Fruit fly (Drosophila melanogaster) whole organism, embryonic: ENCODE data around the gene pnr.

Experiments used
- B-H2 ChIP-seq: fragments of 200-800 bp; sonication (Bioruptor generic); optimal IDR thresholded peaks from 2 replicates; lab custom pipeline; 2018; ENCODE audit warnings: missing biosample characterization, mild to moderate bottlenecking, missing genetic modification characterization
- CG11695 ChIP-seq: fragments of 200-800 bp; sonication (Bioruptor generic); IDR thresholded peaks from 3 replicates; pipeline ENCODE4 v1.3.6; 2022; ENCODE audit warnings: missing biosample characterization, missing genetic modification characterization
- CG11723 ChIP-seq: fragments of 200-800 bp; sonication (Bioruptor generic); optimal IDR thresholded peaks from 2 replicates; lab custom pipeline; 2017; ENCODE audit warnings: missing biosample characterization, mild to moderate bottlenecking, missing genetic modification characterization
- CG12071 ChIP-seq: fragments of 200-800 bp; sonication (Bioruptor generic); optimal IDR thresholded peaks from 3 replicates; lab custom pipeline; 2018; ENCODE audit warnings: missing biosample characterization, mild to moderate bottlenecking, missing genetic modification characterization
- CG12219 ChIP-seq: fragments of 200-800 bp; sonication (Bioruptor generic); optimal IDR thresholded peaks from 3 replicates; lab custom pipeline; 2018; ENCODE audit warnings: missing biosample characterization, mild to moderate bottlenecking, missing genetic modification characterization
- CG12659 ChIP-seq: fragments of 200-800 bp; sonication (Bioruptor generic); optimal IDR thresholded peaks from 3 replicates; lab custom pipeline; 2017; ENCODE audit warnings: mild to moderate bottlenecking, missing biosample characterization, missing genetic modification reagents, missing genetic modification characterization
- CG13894 ChIP-seq: fragments of 200-800 bp; sonication (Bioruptor generic); optimal IDR thresholded peaks from 3 replicates; lab custom pipeline; 2018; ENCODE audit warnings: missing biosample characterization, mild to moderate bottlenecking, missing genetic modification characterization, moderate library complexity
- CG16863 ChIP-seq: fragments of 200-800 bp; sonication (Bioruptor generic); optimal IDR thresholded peaks from 3 replicates; lab custom pipeline; 2016; ENCODE audit warnings: missing biosample characterization, missing genetic modification characterization
- CG2202 ChIP-seq: fragments of 200-800 bp; sonication (Bioruptor generic); optimal IDR thresholded peaks from 2 replicates; lab custom pipeline; 2018; ENCODE audit warnings: missing biosample characterization, mild to moderate bottlenecking, missing genetic modification characterization
- CG2712 ChIP-seq: fragments of 200-800 bp; optimal IDR thresholded peaks from 3 replicates; lab custom pipeline; 2019; ENCODE audit warnings: missing biosample characterization, mild to moderate bottlenecking, missing genetic modification characterization, moderate library complexity
- CG33213 ChIP-seq: fragments of 200-800 bp; sonication (Bioruptor generic); optimal IDR thresholded peaks from 3 replicates; lab custom pipeline; 2016; ENCODE audit warnings: missing biosample characterization, missing genetic modification characterization
- CG34224 ChIP-seq: fragments of 200-800 bp; sonication (Bioruptor generic); IDR thresholded peaks from 3 replicates; pipeline ENCODE4 v1.3.6; 2022; ENCODE audit warnings: missing biosample characterization, missing genetic modification characterization; ENCODE audit not compliant: partially characterized antibody
- CG34376 ChIP-seq: fragments of 200-800 bp; sonication (Bioruptor generic); optimal IDR thresholded peaks from 2 replicates; lab custom pipeline; 2018; ENCODE audit warnings: missing biosample characterization, mild to moderate bottlenecking, missing genetic modification characterization
- CG4424 ChIP-seq: fragments of 200-800 bp; sonication (Bioruptor generic); optimal IDR thresholded peaks from 3 replicates; lab custom pipeline; 2016; ENCODE audit warnings: missing biosample characterization, missing genetic modification characterization
- CG4707 ChIP-seq: fragments of 200-800 bp; sonication (Bioruptor generic); optimal IDR thresholded peaks from 2 replicates; lab custom pipeline; 2018; ENCODE audit warnings: missing biosample characterization, mild to moderate bottlenecking, missing genetic modification characterization, moderate library complexity
- CG7357 ChIP-seq: fragments of 200-800 bp; sonication (Bioruptor generic); IDR thresholded peaks from 3 replicates; pipeline ENCODE4 v1.3.6; 2022; ENCODE audit warnings: missing biosample characterization, missing genetic modification characterization
- CG7987 ChIP-seq: fragments of 200-800 bp; sonication (Bioruptor generic); optimal IDR thresholded peaks from 2 replicates; lab custom pipeline; 2018; ENCODE audit warnings: missing biosample characterization, mild to moderate bottlenecking, missing genetic modification characterization, moderate library complexity
- CG9932 ChIP-seq: fragments of 200-800 bp; sonication (Bioruptor generic); IDR thresholded peaks from 2 replicates; pipeline ENCODE4 v1.3.6; 2022; ENCODE audit warnings: missing biosample characterization, missing genetic modification characterization
- Chrac-16 ChIP-seq: fragments of 200-800 bp; sonication (Bioruptor generic); optimal IDR thresholded peaks from 3 replicates; lab custom pipeline; 2016; ENCODE audit warnings: missing biosample characterization, missing genetic modification characterization
- HLH4C ChIP-seq: fragments of 200-800 bp; sonication (Bioruptor generic); IDR thresholded peaks from 3 replicates; pipeline ENCODE4 v1.3.6; 2022; ENCODE audit warnings: missing biosample characterization, missing genetic modification characterization; ENCODE audit not compliant: partially characterized antibody
- HLHmδ ChIP-seq: fragments of 200-800 bp; sonication (Bioruptor generic); optimal IDR thresholded peaks from 2 replicates; lab custom pipeline; 2018; ENCODE audit warnings: missing biosample characterization, mild to moderate bottlenecking, missing genetic modification characterization, moderate library complexity
- NfI ChIP-seq: fragments of 200-800 bp; sonication (Bioruptor generic); optimal IDR thresholded peaks from 3 replicates; lab custom pipeline; 2018; ENCODE audit warnings: missing biosample characterization, mild to moderate bottlenecking, missing genetic modification characterization, moderate library complexity
- Stat92E ChIP-seq, 3 experiments: fragments of >200 bp in 2 of 3; fragments of 200-800 bp in 1 of 3; sonication (Bioruptor generic) in 1 of 3; optimal IDR thresholded peaks; 2 replicates each; lab custom pipeline; 2017 to 2019; ENCODE audit warnings: missing biosample characterization in 3 of 3, missing genetic modification characterization in 3 of 3, mild to moderate bottlenecking in 1 of 3, moderate library complexity in 1 of 3
- TFAM ChIP-seq: fragments of 200-800 bp; sonication (Bioruptor generic); optimal IDR thresholded peaks from 2 replicates; lab custom pipeline; 2017; ENCODE audit warnings: missing biosample characterization, missing genetic modification characterization, inconsistent platforms
- az2 ChIP-seq: fragments of 200-800 bp; sonication (Bioruptor generic); optimal IDR thresholded peaks from 3 replicates; lab custom pipeline; 2016; ENCODE audit warnings: missing biosample characterization, missing genetic modification characterization
- disco-r ChIP-seq: fragments of 200-800 bp; sonication (Bioruptor generic); optimal IDR thresholded peaks from 2 replicates; lab custom pipeline; 2016; ENCODE audit warnings: missing biosample characterization, missing genetic modification characterization
- dmrt99B ChIP-seq: fragments of 200-800 bp; sonication (Bioruptor generic); optimal IDR thresholded peaks from 2 replicates; lab custom pipeline; 2018; ENCODE audit warnings: missing biosample characterization, mild to moderate bottlenecking, missing genetic modification characterization, moderate library complexity
- en ChIP-seq: fragments of 200-800 bp; sonication (Bioruptor generic); optimal IDR thresholded peaks from 2 replicates; lab custom pipeline; 2016; ENCODE audit warnings: missing biosample characterization, missing genetic modification characterization
- eve ChIP-seq, 2 experiments: fragments of >200 bp; optimal IDR thresholded peaks; 2 replicates each; lab custom pipeline; 2017; ENCODE audit warnings: missing biosample characterization in 2 of 2, missing genetic modification characterization in 2 of 2
- fru ChIP-seq: fragments of >200 bp; optimal IDR thresholded peaks from 2 replicates; lab custom pipeline; 2017
- gcm ChIP-seq: fragments of 200-800 bp; sonication (Bioruptor generic); optimal IDR thresholded peaks from 2 replicates; lab custom pipeline; 2019; ENCODE audit warnings: missing biosample characterization, mild to moderate bottlenecking, missing genetic modification characterization, moderate library complexity
- gcm2 ChIP-seq: fragments of 200-800 bp; sonication (Bioruptor generic); optimal IDR thresholded peaks from 2 replicates; lab custom pipeline; 2016; ENCODE audit warnings: missing biosample characterization, missing genetic modification characterization
- grn ChIP-seq: fragments of 200-800 bp; sonication (Bioruptor generic); optimal IDR thresholded peaks from 3 replicates; lab custom pipeline; 2017; ENCODE audit warnings: missing biosample characterization, missing genetic modification characterization
- gro ChIP-seq: fragments of 200-800 bp; sonication (Bioruptor generic); optimal IDR thresholded peaks from 2 replicates; lab custom pipeline; 2016; ENCODE audit warnings: missing biosample characterization, missing genetic modification characterization
- gsb-n ChIP-seq: fragments of 200-800 bp; sonication (Bioruptor generic); optimal IDR thresholded peaks from 3 replicates; lab custom pipeline; 2018; ENCODE audit warnings: missing biosample characterization, mild to moderate bottlenecking, missing genetic modification characterization
- jing ChIP-seq: fragments of 200-800 bp; sonication (Bioruptor generic); optimal IDR thresholded peaks from 2 replicates; lab custom pipeline; 2018; ENCODE audit warnings: missing biosample characterization, mild to moderate bottlenecking, missing genetic modification characterization
- lilli ChIP-seq: fragments of 200-800 bp; sonication (Bioruptor generic); optimal IDR thresholded peaks from 3 replicates; lab custom pipeline; 2016; ENCODE audit warnings: missing biosample characterization, missing genetic modification characterization
- mld ChIP-seq: fragments of 200-800 bp; sonication (Bioruptor generic); IDR thresholded peaks from 3 replicates; pipeline ENCODE4 v1.3.6; 2022; ENCODE audit warnings: missing biosample characterization, missing genetic modification characterization; ENCODE audit not compliant: partially characterized antibody
- oc ChIP-seq: fragments of 200-800 bp; sonication (Bioruptor generic); optimal IDR thresholded peaks from 2 replicates; lab custom pipeline; 2018; ENCODE audit warnings: missing biosample characterization, mild to moderate bottlenecking, missing genetic modification characterization, moderate library complexity
- ro ChIP-seq: fragments of 200-800 bp; sonication (Bioruptor generic); IDR thresholded peaks from 2 replicates; pipeline ENCODE4 v1.3.6; 2022; ENCODE audit warnings: missing biosample characterization, missing genetic modification characterization
- sc ChIP-seq, 3 experiments: fragments of >200 bp in 2 of 3; fragments of 200-800 bp in 1 of 3; sonication (Bioruptor generic) in 1 of 3; optimal IDR thresholded peaks; 2 replicates in 2 of 3; 3 replicates in 1 of 3; lab custom pipeline; 2017; ENCODE audit warnings: mild to moderate bottlenecking in 1 of 3, missing biosample characterization in 1 of 3, missing genetic modification characterization in 1 of 3, missing genetic modification reagents in 1 of 3
- slbo ChIP-seq: fragments of 200-800 bp; sonication (Bioruptor generic); IDR thresholded peaks from 2 replicates; pipeline ENCODE4 v1.3.6; 2022; ENCODE audit warnings: missing biosample characterization, missing genetic modification characterization
- so ChIP-seq: fragments of 200-800 bp; sonication (Bioruptor generic); IDR thresholded peaks from 3 replicates; pipeline ENCODE4 v1.3.6; 2022; ENCODE audit warnings: missing biosample characterization, missing genetic modification characterization
- tll ChIP-seq, 2 experiments: fragments of 200-800 bp in 1 of 2; fragments of >200 bp in 1 of 2; sonication (Bioruptor generic) in 1 of 2; optimal IDR thresholded peaks; 2 replicates each; lab custom pipeline; 2017 to 2019; ENCODE audit warnings: missing biosample characterization in 2 of 2, missing genetic modification characterization in 2 of 2, mild to moderate bottlenecking in 1 of 2, moderate library complexity in 1 of 2
- trem ChIP-seq: fragments of 200-800 bp; optimal IDR thresholded peaks from 3 replicates; lab custom pipeline; 2019; ENCODE audit warnings: missing biosample characterization, mild to moderate bottlenecking, missing genetic modification characterization, moderate library complexity
- tx ChIP-seq: fragments of 200-800 bp; sonication (Bioruptor generic); optimal IDR thresholded peaks from 2 replicates; lab custom pipeline; 2016; ENCODE audit warnings: missing biosample characterization, missing genetic modification characterization
- yki ChIP-seq: fragments of >200 bp; optimal IDR thresholded peaks from 3 replicates; lab custom pipeline; 2018
- zfh1 ChIP-seq: fragments of 200-800 bp; sonication (Bioruptor generic); IDR thresholded peaks from 3 replicates; pipeline ENCODE4 v1.3.6; 2022; ENCODE audit warnings: missing biosample characterization, missing genetic modification characterization

Gene pnr

dm6 chr3R:16069266-16069665 is 43.4 kb downstream of the pnr start (continued):
- TF ChIP-seq CG4707 (GFP tag; lab: Kevin White, UChicago): peak; percentile 22
- TF ChIP-seq slbo (GFP tag; lab: Robert Waterston, UW): no peak
- TF ChIP-seq gsb-n (tag; lab: Kevin White, UChicago): peak; percentile 68
- no peak for TF ChIP-seq lilli (GFP tag; lab: Kevin White, UChicago)
- TF ChIP-seq gcm2 (GFP tag; lab: Kevin White, UChicago): no peak
- TF ChIP-seq grn (GFP tag; lab: Kevin White, UChicago): no peak
- peak; percentile 42 for TF ChIP-seq CG11723 (GFP tag; lab: Kevin White, UChicago)
- peak; percentile 10 for TF ChIP-seq CG12659 (GFP tag; lab: Kevin White, UChicago)
- TF ChIP-seq oc: peak; percentile 73
- TF ChIP-seq tx: no peak
- no peak for TF ChIP-seq yki
- no peak for TF ChIP-seq CG7987 (GFP tag; lab: Kevin White, UChicago)
- no peak for TF ChIP-seq jing
- TF ChIP-seq CG34376 (GFP tag; lab: Kevin White, UChicago): no peak
- peak; percentile 23; the same call in 1 of the 3 replicates for TF ChIP-seq CG11695 (GFP tag; lab: Robert Waterston, UW)
- TF ChIP-seq CG12219 (GFP tag; lab: Kevin White, UChicago): peak; percentile 48
- no peak for TF ChIP-seq HLHmδ (GFP tag; lab: Kevin White, UChicago)
- no peak for TF ChIP-seq B-H2
- no peak for TF ChIP-seq CG12071 (GFP tag; lab: Kevin White, UChicago)
- no peak for TF ChIP-seq az2 (GFP tag; lab: Kevin White, UChicago)
- no peak for TF ChIP-seq CG2712 (tag; lab: Kevin White, UChicago)

dm6 chr3R:16071689-16072580 is 46.1 kb downstream of the pnr start:
- TF ChIP-seq gro (GFP tag; lab: Kevin White, UChicago): no peak
- peak; percentile 76 for TF ChIP-seq Chrac-16 (GFP tag; lab: Kevin White, UChicago)
- no peak for TF ChIP-seq disco-r (GFP tag; lab: Kevin White, UChicago)
- no peak for TF ChIP-seq fru
- no peak for TF ChIP-seq mld
- peak; percentile 84 for TF ChIP-seq CG4424 (GFP tag; lab: Kevin White, UChicago)
- TF ChIP-seq CG33213 (GFP tag; lab: Kevin White, UChicago): peak; percentile 35
- no peak for TF ChIP-seq tll (GFP tag; optimal IDR thresholded peaks at IDR 0.05; lab: Kevin White, UChicago)
- TF ChIP-seq CG7357 (GFP tag; lab: Robert Waterston, UW): peak; percentile 51; the same call in 1 of the 3 replicates
- peak; percentile 30; the same call in 1 of the 2 replicates for TF ChIP-seq ro
- peak; percentile 84 for TF ChIP-seq trem
- no peak for TF ChIP-seq eve (GFP tag; optimal IDR thresholded peaks at IDR 0.05; lab: Kevin White, UChicago)
- peak; percentile 81 for TF ChIP-seq zfh1
- no peak for TF ChIP-seq NfI (GFP tag; lab: Kevin White, UChicago)
- TF ChIP-seq gcm (GFP tag; lab: Kevin White, UChicago): peak; percentile 66
- peak; percentile 72; the same call in 2 of the 3 replicates for TF ChIP-seq so (GFP tag; lab: Robert Waterston, UW)
- no peak for TF ChIP-seq CG9932 (GFP tag; lab: Robert Waterston, UW)
- TF ChIP-seq TFAM (GFP tag; lab: Kevin White, UChicago): no peak
- no peak for TF ChIP-seq Stat92E (GFP tag; optimal IDR thresholded peaks at IDR 0.05; lab: Kevin White, UChicago)
- TF ChIP-seq CG13894: no peak
- TF ChIP-seq CG16863 (GFP tag; lab: Kevin White, UChicago): peak; percentile 37
- no peak for TF ChIP-seq en (GFP tag; lab: Kevin White, UChicago)
- no peak for TF ChIP-seq sc (optimal IDR thresholded peaks at IDR 0.05; lab: Kevin White, UChicago)
- TF ChIP-seq sc (GFP tag; optimal IDR thresholded peaks at IDR 0.05; lab: Kevin White, UChicago): peak; percentile 53
- no peak for TF ChIP-seq CG34224 (GFP tag; lab: Robert Waterston, UW)
- TF ChIP-seq HLH4C (GFP tag; lab: Robert Waterston, UW): no peak
- TF ChIP-seq dmrt99B (tag; lab: Kevin White, UChicago): peak; percentile 59
- TF ChIP-seq CG2202: peak; percentile 34
